Worm (Caenorhabditis elegans) whole organism, dauer: ENCODE data around the gene fbxa-153.
"Not testable (repeated sequence)": the region's sequence is repeated elsewhere in the genome, so short reads cannot be mapped to it uniquely, and the experiment has no call there.

Experiments
- unc-62 ChIP-seq: sonication (generic microtip); optimal IDR thresholded peaks from 2 replicates; lab custom pipeline; 2017; ENCODE audit warnings: missing biosample characterization, missing genetic modification reagents, missing genetic modification characterization

Gene fbxa-153

ce11 chrV:15602253-15602652 lies 7.9 kb downstream of the fbxa-153 start, which contains the start of gene fbxa-152:
Gene fbxa-152 (minus strand): TSS chrV:15602353.
- no peak for TF ChIP-seq unc-62 (GFP tag; lab: Kevin White, UChicago)

ce11 chrV:15599762-15600161 lies 10.4 kb downstream of the fbxa-153 start, which contains the start of gene B0391.14:
Gene B0391.14 (minus strand): TSS chrV:15599862.
- not testable (repeated sequence) for TF ChIP-seq unc-62 (GFP tag; lab: Kevin White, UChicago)

- TF ChIP-seq unc-62 (GFP tag; lab: Kevin White, UChicago): no peak
These were observed 15.6 kb downstream of the fbxa-153 start, which contains the start of gene fbxa-139 for ce11 chrV:15594573-15594972. Gene fbxa-139 (minus strand): TSS chrV:15594673.

- TF ChIP-seq unc-62 (GFP tag; lab: Kevin White, UChicago): not testable (repeated sequence)
These were observed 20.0 kb downstream of the fbxa-153 start, which contains the start of gene F28F8.7 for ce11 chrV:15590183-15590667. Gene F28F8.7 (minus strand): TSS chrV:15590617.

- TF ChIP-seq unc-62 (GFP tag; lab: Kevin White, UChicago): no peak
These were observed 31.8 kb downstream of the fbxa-153 start, which contains the start of gene F28F8.9 for ce11 chrV:15578386-15578785. Gene F28F8.9 (minus strand): TSS chrV:15578673.

- TF ChIP-seq unc-62 (GFP tag; lab: Kevin White, UChicago): no peak
These were observed 32.7 kb downstream of the fbxa-153 start, which contains the start of gene atx-3 for ce11 chrV:15577395-15577896. Gene atx-3 (minus strand): TSS chrV:15577445.

- no peak for TF ChIP-seq unc-62 (GFP tag; lab: Kevin White, UChicago)
These were observed 34.9 kb downstream of the fbxa-153 start, which contains the start of gene mdt-28 for ce11 chrV:15575305-15575704. Gene mdt-28 (minus strand): TSS chrV:15575405.

ce11 chrV:15572613-15573012 lies 37.6 kb downstream of the fbxa-153 start, which contains the start of gene fbxa-94:
Gene fbxa-94 (plus strand): TSS chrV:15572913.
- TF ChIP-seq unc-62 (GFP tag; lab: Kevin White, UChicago): no peak

ce11 chrV:15571006-15571526 lies 39.1 kb downstream of the fbxa-153 start, which contains the start of gene fbxa-95:
Gene fbxa-95 (plus strand): TSS chrV:15571476.
- no peak for TF ChIP-seq unc-62 (GFP tag; lab: Kevin White, UChicago)

- TF ChIP-seq unc-62 (GFP tag; lab: Kevin White, UChicago): no peak
These were observed 40.3 kb downstream of the fbxa-153 start, which contains the start of gene lsm-5 for ce11 chrV:15569702-15570430. Gene lsm-5 (plus strand): TSS chrV:15570380.

- TF ChIP-seq unc-62 (GFP tag; lab: Kevin White, UChicago): no peak
These were observed 41.8 kb downstream of the fbxa-153 start for ce11 chrV:15568381-15568780.

ce11 chrV:15567344-15567804 lies 42.8 kb downstream of the fbxa-153 start, which contains the start of gene acs-2:
Gene acs-2 (plus strand): TSS chrV:15567394.
- no peak for TF ChIP-seq unc-62 (GFP tag; lab: Kevin White, UChicago)

- TF ChIP-seq unc-62 (GFP tag; lab: Kevin White, UChicago): no peak
These were observed 43.5 kb downstream of the fbxa-153 start for ce11 chrV:15566511-15567178.

- no peak for TF ChIP-seq unc-62 (GFP tag; lab: Kevin White, UChicago)
These were observed 46.2 kb downstream of the fbxa-153 start for ce11 chrV:15563985-15564384.

- no peak for TF ChIP-seq unc-62 (GFP tag; lab: Kevin White, UChicago)
These were observed 46.7 kb downstream of the fbxa-153 start for ce11 chrV:15563477-15563876.
